Worm (Caenorhabditis elegans): ENCODE results near the gene T26H5.9.

The T26H5.9 gene

DNA sequence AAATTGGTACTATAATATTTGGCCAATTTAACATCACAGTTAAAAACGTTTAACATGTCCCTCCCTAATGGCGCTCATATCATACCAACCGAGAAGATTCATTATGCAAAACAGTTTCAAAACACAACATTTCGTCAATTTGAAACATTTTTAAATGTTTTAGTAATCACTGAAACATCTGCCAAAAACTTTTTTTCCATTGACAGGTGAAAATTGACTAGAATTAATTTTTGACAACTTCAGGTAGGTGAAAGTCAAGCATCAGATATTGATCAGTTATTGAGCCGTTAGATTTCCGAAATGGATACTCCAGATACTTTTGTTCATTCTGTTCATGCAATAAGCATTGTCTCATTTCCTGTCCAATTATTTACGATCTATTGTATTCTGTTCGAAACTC is 37.8 kb upstream of the T26H5.9 start, which contains the start of gene srh-257:
srh-257 (plus strand) TSS at position 301 of the 400 bp plus-strand sequence.
- TF ChIP-seq B0310.2 (tag; optimal IDR thresholded peaks at IDR 0.05) (no peak), F13C5.2 (tag; optimal IDR thresholded peaks at IDR 0.05) (no peak), ceh-13 (GFP tag; optimal IDR thresholded peaks at IDR 0.05) (no peak), sea-1 (GFP tag; conservative IDR thresholded peaks at IDR 0.05) (no peak), tbx-11 (GFP tag; IDR thresholded peaks at IDR 0.05) (no peak)

ce11 chrV:15412625-15413024 is 32.1 kb upstream of the T26H5.9 start, which contains the start of gene srbc-63:
srbc-63 (minus strand) TSS chrV:15412725.
- no peak for TF ChIP-seq ceh-13 (GFP tag; optimal IDR thresholded peaks at IDR 0.05)
- no peak for TF ChIP-seq tra-4 (tag; optimal IDR thresholded peaks at IDR 0.05)
- TF ChIP-seq ets-7 (tag; optimal IDR thresholded peaks at IDR 0.05): no peak

DNA sequence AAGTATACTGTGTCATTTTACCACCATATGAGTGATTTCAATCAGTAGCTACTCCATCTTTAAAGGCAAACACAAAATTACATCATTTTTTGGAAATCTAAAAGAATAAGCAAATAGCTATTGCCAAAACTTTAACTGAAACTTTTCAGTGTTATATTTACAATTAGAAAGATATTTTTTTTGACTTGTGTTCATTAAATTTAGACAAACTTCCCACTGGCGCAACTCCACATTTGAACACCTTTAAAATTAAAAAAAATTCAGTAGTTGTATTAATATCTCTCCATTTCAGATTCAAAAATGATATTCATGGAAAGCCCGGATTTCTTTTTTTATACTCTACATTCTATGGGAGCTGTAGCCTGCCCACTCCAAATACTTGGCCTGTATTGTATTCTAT is 30.9 kb upstream of the T26H5.9 start, which contains the start of gene srh-264:
srh-264 (plus strand) TSS at position 301 of the 400 bp plus-strand sequence.
- TF ChIP-seq hmbx-1 (tag; optimal IDR thresholded peaks at IDR 0.05) (no peak), B0310.2 (tag; optimal IDR thresholded peaks at IDR 0.05) (no peak), ceh-13 (GFP tag; optimal IDR thresholded peaks at IDR 0.05) (no peak), ama-1 (optimal IDR thresholded peaks at IDR 0.05) (no peak), sea-1 (GFP tag; conservative IDR thresholded peaks at IDR 0.05) (no peak), ceh-36 (tag; optimal IDR thresholded peaks at IDR 0.05) (no peak), tbx-11 (GFP tag; IDR thresholded peaks at IDR 0.05) (no peak), hnd-1 (tag; optimal IDR thresholded peaks at IDR 0.05) (no peak), scrt-1 (GFP tag; IDR thresholded peaks at IDR 0.05) (no peak), ets-7 (tag; optimal IDR thresholded peaks at IDR 0.05) (no peak), pes-1 (GFP tag; IDR thresholded peaks at IDR 0.05) (no peak)

DNA sequence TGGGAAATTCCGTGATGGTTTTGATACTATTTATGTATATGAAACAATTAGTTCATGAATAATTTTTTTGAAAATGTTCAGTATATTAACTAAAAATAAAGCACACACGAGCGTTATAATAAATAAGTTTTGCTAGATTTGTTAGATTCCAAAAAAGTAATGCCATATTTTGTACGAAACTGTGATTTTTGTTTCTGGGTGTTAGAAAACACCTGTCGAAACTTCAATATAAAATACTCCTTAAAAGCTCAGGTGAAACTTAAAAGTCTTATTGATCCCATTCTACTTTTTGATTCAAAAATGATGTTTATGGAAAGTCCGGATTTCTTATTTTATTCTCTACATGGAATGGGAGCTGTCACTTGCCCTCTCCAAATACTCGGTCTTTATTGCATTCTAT is 28.8 kb upstream of the T26H5.9 start, which contains the start of gene srh-265:
srh-265 (plus strand) TSS at position 301 of the 400 bp plus-strand sequence.
- TF ChIP-seq ceh-36 (tag; optimal IDR thresholded peaks at IDR 0.05) (no peak), sea-1 (GFP tag; conservative IDR thresholded peaks at IDR 0.05) (no peak), tbx-37 (GFP tag; conservative IDR thresholded peaks at IDR 0.05) (no peak), tra-4 (tag; optimal IDR thresholded peaks at IDR 0.05) (no peak), B0310.2 (tag; optimal IDR thresholded peaks at IDR 0.05) (no peak), hmbx-1 (tag; optimal IDR thresholded peaks at IDR 0.05) (no peak), hnd-1 (tag; optimal IDR thresholded peaks at IDR 0.05) (no peak), aly-1 (tag; optimal IDR thresholded peaks at IDR 0.05) (no peak), scrt-1 (GFP tag; IDR thresholded peaks at IDR 0.05) (no peak), pes-1 (GFP tag; IDR thresholded peaks at IDR 0.05) (no peak), tbx-11 (GFP tag; IDR thresholded peaks at IDR 0.05) (no peak), ama-1 (optimal IDR thresholded peaks at IDR 0.05) (no peak), F13C5.2 (tag; optimal IDR thresholded peaks at IDR 0.05) (no peak), ets-7 (tag; optimal IDR thresholded peaks at IDR 0.05) (no peak)

ce11 chrV:15417822-15418221 is 26.9 kb upstream of the T26H5.9 start, which contains the start of gene T06E6.10:
T06E6.10 (plus strand) TSS chrV:15418122.
- TF ChIP-seq tbx-11 (GFP tag; IDR thresholded peaks at IDR 0.05): no peak
- TF ChIP-seq ets-7 (tag; optimal IDR thresholded peaks at IDR 0.05): no peak
- no peak for TF ChIP-seq ama-1 (optimal IDR thresholded peaks at IDR 0.05)
- TF ChIP-seq tra-4 (tag; optimal IDR thresholded peaks at IDR 0.05): no peak
- no peak for TF ChIP-seq flt-1 (GFP tag; IDR thresholded peaks at IDR 0.05)
- TF ChIP-seq aly-1 (tag; optimal IDR thresholded peaks at IDR 0.05): no peak
- no peak for TF ChIP-seq hnd-1 (tag; optimal IDR thresholded peaks at IDR 0.05)
- TF ChIP-seq F13C5.2 (tag; optimal IDR thresholded peaks at IDR 0.05): no peak
- no peak for TF ChIP-seq pes-1 (GFP tag; IDR thresholded peaks at IDR 0.05)
- TF ChIP-seq B0310.2 (tag; optimal IDR thresholded peaks at IDR 0.05): no peak
- no peak for TF ChIP-seq sea-1 (GFP tag; conservative IDR thresholded peaks at IDR 0.05)

- no peak for TF ChIP-seq ceh-36 (tag; optimal IDR thresholded peaks at IDR 0.05)
- TF ChIP-seq aly-1 (tag; optimal IDR thresholded peaks at IDR 0.05): no peak
- no peak for TF ChIP-seq B0310.2 (tag; optimal IDR thresholded peaks at IDR 0.05)
- no peak for TF ChIP-seq hnd-1 (tag; optimal IDR thresholded peaks at IDR 0.05)
- TF ChIP-seq sea-1 (GFP tag; conservative IDR thresholded peaks at IDR 0.05): no peak
- no peak for TF ChIP-seq tbx-11 (GFP tag; IDR thresholded peaks at IDR 0.05)
- TF ChIP-seq flt-1 (GFP tag; IDR thresholded peaks at IDR 0.05): no peak
- no peak for TF ChIP-seq ceh-13 (GFP tag; optimal IDR thresholded peaks at IDR 0.05)
- TF ChIP-seq pes-1 (GFP tag; IDR thresholded peaks at IDR 0.05): no peak
- TF ChIP-seq F13C5.2 (tag; optimal IDR thresholded peaks at IDR 0.05): no peak
- no peak for TF ChIP-seq tra-4 (tag; optimal IDR thresholded peaks at IDR 0.05)
- no peak for TF ChIP-seq tbx-37 (GFP tag; conservative IDR thresholded peaks at IDR 0.05)
- no peak for TF ChIP-seq scrt-1 (GFP tag; IDR thresholded peaks at IDR 0.05)
- TF ChIP-seq ama-1 (optimal IDR thresholded peaks at IDR 0.05): no peak
- no peak for TF ChIP-seq hmbx-1 (tag; optimal IDR thresholded peaks at IDR 0.05)
These were observed 21.1 kb upstream of the T26H5.9 start, which contains the start of gene fbxa-104 for ce11 chrV:15423601-15424000. fbxa-104 (minus strand) TSS chrV:15423683.

- no peak for TF ChIP-seq ets-7 (tag; optimal IDR thresholded peaks at IDR 0.05)
- no peak for TF ChIP-seq tbx-37 (GFP tag; conservative IDR thresholded peaks at IDR 0.05)
- no peak for TF ChIP-seq hmg-4 (GFP tag; optimal IDR thresholded peaks at IDR 0.05)
- TF ChIP-seq sea-1 (GFP tag; conservative IDR thresholded peaks at IDR 0.05): no peak
- no peak for TF ChIP-seq hmbx-1 (tag; optimal IDR thresholded peaks at IDR 0.05)
- TF ChIP-seq B0310.2 (tag; optimal IDR thresholded peaks at IDR 0.05): no peak
- TF ChIP-seq tbx-11 (GFP tag; IDR thresholded peaks at IDR 0.05): no peak
- TF ChIP-seq ceh-36 (tag; optimal IDR thresholded peaks at IDR 0.05): no peak
- no peak for TF ChIP-seq aly-1 (tag; optimal IDR thresholded peaks at IDR 0.05)
- TF ChIP-seq pes-1 (GFP tag; IDR thresholded peaks at IDR 0.05): no peak
- no peak for TF ChIP-seq hnd-1 (tag; optimal IDR thresholded peaks at IDR 0.05)
- no peak for TF ChIP-seq scrt-1 (GFP tag; IDR thresholded peaks at IDR 0.05)
- TF ChIP-seq flt-1 (GFP tag; IDR thresholded peaks at IDR 0.05): no peak
- TF ChIP-seq F13C5.2 (tag; optimal IDR thresholded peaks at IDR 0.05): no peak
- TF ChIP-seq tra-4 (tag; optimal IDR thresholded peaks at IDR 0.05): no peak
- TF ChIP-seq ceh-13 (GFP tag; optimal IDR thresholded peaks at IDR 0.05): no peak
- no peak for TF ChIP-seq ama-1 (optimal IDR thresholded peaks at IDR 0.05)
These were observed 19.2 kb upstream of the T26H5.9 start, which contains the start of gene Y36E3A.2 for ce11 chrV:15425368-15426091. Y36E3A.2 (plus strand) TSS chrV:15426041.

Measured in whole organism, early embryonic.